Worm (Caenorhabditis elegans): ENCODE measurements around the gene C15B12.3.

DNA sequence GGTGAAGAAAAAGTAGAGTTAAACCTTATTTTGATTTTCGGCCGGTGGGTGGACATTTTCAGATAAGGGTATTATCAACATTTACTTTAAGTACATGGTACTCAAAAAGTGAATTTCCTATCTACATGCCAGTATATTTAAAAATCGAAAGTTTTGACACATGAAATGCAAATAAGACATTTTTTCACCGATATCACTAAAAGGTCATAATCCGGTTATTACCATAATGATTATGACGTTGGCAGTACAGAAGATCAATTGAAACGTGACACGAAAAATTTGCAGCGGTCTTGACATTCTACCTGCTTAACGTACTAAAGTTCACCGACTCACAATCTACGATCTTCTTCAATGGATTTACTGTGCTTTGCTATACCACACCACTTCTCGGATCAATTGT lies 9.4 kb downstream of the C15B12.3 start:
- TF ChIP-seq ztf-23 (GFP tag; IDR thresholded peaks at IDR 0.05): no peak
- TF ChIP-seq ztf-29 (GFP tag; IDR thresholded peaks at IDR 0.05): no peak
- no peak for TF ChIP-seq flt-1 (GFP tag; IDR thresholded peaks at IDR 0.05)
- no peak for TF ChIP-seq T22C8.4 (GFP tag; IDR thresholded peaks at IDR 0.05)
- no peak for TF ChIP-seq ref-1 (GFP tag; conservative IDR thresholded peaks at IDR 0.05)

Measured in whole organism, midembryonic.